Worm (Caenorhabditis elegans) whole organism, midembryonic: Measurements from ENCODE around the gene C01G12.5.

ENCODE experiments used
- T22C8.4 ChIP-seq: fragments of 200-800 bp; sonication (Bioruptor generic); IDR thresholded peaks from 2 replicates; pipeline ENCODE4 v1.3.6; 2022; ENCODE audit warnings: missing genetic modification characterization, missing compliant biosample characterization
- cog-1 ChIP-seq: sonication (generic microtip); optimal IDR thresholded peaks from 2 replicates; lab custom pipeline; 2016; ENCODE audit warnings: missing genetic modification characterization, missing compliant biosample characterization
- flt-1 ChIP-seq: fragments of 200-800 bp; sonication (Bioruptor generic); IDR thresholded peaks from 2 replicates; pipeline ENCODE4 v1.3.6; 2022; ENCODE audit warnings: missing genetic modification characterization, missing compliant biosample characterization
- klf-2 ChIP-seq: fragments of 200-800 bp; sonication (Bioruptor generic); conservative IDR thresholded peaks from 2 replicates; pipeline ENCODE4 v1.3.6; 2022; ENCODE audit warnings: missing genetic modification reagents, missing genetic modification characterization, missing compliant biosample characterization
- med-1 ChIP-seq: sonication (generic microtip); optimal IDR thresholded peaks from 2 replicates; lab custom pipeline; 2017; ENCODE audit warnings: missing genetic modification characterization, mild to moderate bottlenecking, missing compliant biosample characterization, antibody characterized with exemption, missing genetic modification reagents; ENCODE audit not compliant: insufficient read depth
- ref-1 ChIP-seq: fragments of 200-800 bp; sonication (Bioruptor generic); conservative IDR thresholded peaks from 2 replicates; pipeline ENCODE4 v1.3.6; 2022; ENCODE audit warnings: missing genetic modification reagents, missing genetic modification characterization, missing compliant biosample characterization
- tab-1 ChIP-seq: fragments of 200-800 bp; sonication (Bioruptor generic); IDR thresholded peaks from 2 replicates; pipeline ENCODE4 v1.3.6; 2022; ENCODE audit warnings: missing genetic modification characterization, missing compliant biosample characterization
- ztf-23 ChIP-seq: fragments of 200-800 bp; sonication (Bioruptor generic); IDR thresholded peaks from 2 replicates; pipeline ENCODE4 v1.3.6; 2022; ENCODE audit warnings: missing genetic modification reagents, missing genetic modification characterization, missing compliant biosample characterization
- ztf-29 ChIP-seq: fragments of 200-800 bp; sonication (Bioruptor generic); IDR thresholded peaks from 2 replicates; pipeline ENCODE4 v1.3.6; 2022; ENCODE audit warnings: missing genetic modification reagents, missing genetic modification characterization, missing compliant biosample characterization

C01G12.5 gene

ce11 chrII:14573315-14573714 is 14.0 kb downstream of the C01G12.5 start, which contains the start of gene madf-5:
Gene madf-5 (plus strand): TSS chrII:14573615.
- TF ChIP-seq T22C8.4 (GFP tag; lab: Robert Waterston, UW) (no peak), ztf-23 (GFP tag; lab: Robert Waterston, UW) (no peak), ztf-29 (no peak), ref-1 (no peak), klf-2 (no peak), cog-1 (tag; lab: Kevin White, UChicago) (no peak), tab-1 (no peak), flt-1 (GFP tag; lab: Robert Waterston, UW) (no peak), med-1 (GFP tag; lab: Kevin White, UChicago) (no peak)

DNA sequence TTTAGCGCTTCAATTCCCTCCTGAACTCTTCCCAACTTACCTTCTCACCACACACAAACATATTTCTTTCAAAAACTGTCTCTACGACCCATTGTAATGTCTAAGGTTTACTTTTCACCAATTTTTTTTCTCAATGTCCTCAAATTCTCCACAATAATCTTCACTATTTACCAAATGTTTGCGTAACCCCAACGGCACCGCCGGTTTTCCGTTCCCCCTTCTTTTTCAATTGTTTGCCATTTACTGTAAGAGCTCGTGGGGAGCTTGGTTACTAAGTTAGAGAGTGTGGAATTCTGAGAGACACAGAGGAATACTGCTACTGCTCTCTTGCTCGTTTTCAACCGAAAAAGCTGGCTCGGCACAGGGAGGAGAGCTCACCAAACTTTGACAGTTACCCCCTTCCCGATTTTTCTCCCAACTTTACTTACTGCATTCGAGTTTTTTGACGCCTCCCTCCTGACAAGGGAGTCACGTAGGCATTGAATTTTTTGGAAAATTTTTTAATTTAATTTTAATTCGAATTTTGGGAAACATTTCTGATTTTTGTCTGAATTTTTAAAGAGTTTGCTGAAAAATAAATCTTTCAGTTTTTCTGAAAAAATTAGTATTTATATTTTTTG is 16.7 kb downstream of the C01G12.5 start:
- TF ChIP-seq ztf-23 (GFP tag; lab: Robert Waterston, UW) (no peak), ref-1 (no peak), T22C8.4 (GFP tag; lab: Robert Waterston, UW) (no peak), cog-1 (tag; lab: Kevin White, UChicago) (no peak), ztf-29 (no peak)

DNA sequence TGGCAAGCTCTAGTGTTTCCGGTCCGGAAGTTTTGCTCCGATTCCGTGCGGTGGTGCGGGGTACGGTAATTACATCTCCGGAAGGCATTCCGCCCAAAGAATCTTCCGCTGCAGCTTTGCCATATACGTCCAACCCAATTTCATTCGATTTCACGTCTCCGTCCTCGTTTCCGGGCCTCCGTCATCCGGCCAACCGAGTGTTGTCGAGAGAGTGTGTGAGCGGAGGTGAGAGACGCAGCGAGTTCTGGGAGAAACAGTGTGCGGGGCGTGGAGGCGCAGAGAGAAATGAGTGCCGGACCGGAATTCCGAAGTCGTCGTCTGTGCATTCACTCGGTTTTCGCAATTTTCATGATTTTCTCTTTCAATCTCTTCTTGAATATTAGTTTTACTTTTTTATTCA is 18.0 kb downstream of the C01G12.5 start:
- no peak for TF ChIP-seq T22C8.4 (GFP tag; lab: Robert Waterston, UW)
- TF ChIP-seq ztf-29: no peak
- no peak for TF ChIP-seq klf-2
- no peak for TF ChIP-seq flt-1 (GFP tag; lab: Robert Waterston, UW)
- TF ChIP-seq ref-1: no peak

- TF ChIP-seq ztf-23 (GFP tag; lab: Robert Waterston, UW) (0 out of 2 replicates have a peak, but pooled peaks have one; percentile 41), flt-1 (GFP tag; lab: Robert Waterston, UW) (no peak)
Observed at ce11 chrII:14567811-14568210, 19.5 kb downstream of the C01G12.5 start.

ce11 chrII:14561549-14562115 is 25.7 kb downstream of the C01G12.5 start, which contains the start of gene mog-4:
Gene mog-4 (minus strand): TSS chrII:14561599.
- peak; percentile 92 for TF ChIP-seq ztf-23 (GFP tag; lab: Robert Waterston, UW)
- TF ChIP-seq klf-2: peak; percentile 79
- TF ChIP-seq ztf-29: peak; percentile 74
- peak; percentile 61 for TF ChIP-seq cog-1 (tag; lab: Kevin White, UChicago)
- peak; percentile 91 for TF ChIP-seq flt-1 (GFP tag; lab: Robert Waterston, UW)

ce11 chrII:14555019-14555418 is 32.3 kb downstream of the C01G12.5 start:
- no peak for TF ChIP-seq ztf-23 (GFP tag; lab: Robert Waterston, UW)
- TF ChIP-seq ref-1: no peak
- no peak for TF ChIP-seq flt-1 (GFP tag; lab: Robert Waterston, UW)
- TF ChIP-seq cog-1 (tag; lab: Kevin White, UChicago): no peak
- no peak for TF ChIP-seq tab-1

DNA sequence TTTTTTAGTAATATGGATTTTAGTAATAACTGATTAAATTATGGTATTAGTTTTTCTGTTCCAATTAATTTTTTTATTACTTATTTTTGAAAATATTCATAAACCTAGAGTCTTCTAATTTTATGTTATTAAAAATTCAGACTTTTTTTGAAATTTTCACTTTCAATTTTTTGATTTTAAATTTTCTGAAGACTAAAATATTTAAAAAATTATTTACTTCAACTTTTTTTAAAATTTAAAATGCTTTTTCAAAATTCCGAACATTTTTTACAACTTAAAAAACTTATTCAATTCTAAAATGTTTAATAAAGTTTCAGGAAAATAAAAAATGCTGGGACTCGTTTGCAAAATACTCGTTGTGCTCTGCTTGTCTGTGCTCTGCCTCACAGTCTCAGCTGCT is 36.7 kb downstream of the C01G12.5 start, which contains the start of gene nlp-41:
Gene nlp-41, plus strand, starts transcription at position 301 of the 400 bp plus-strand sequence.
- TF ChIP-seq cog-1 (tag; lab: Kevin White, UChicago): no peak
- no peak for TF ChIP-seq ztf-23 (GFP tag; lab: Robert Waterston, UW)
- no peak for TF ChIP-seq T22C8.4 (GFP tag; lab: Robert Waterston, UW)
- no peak for TF ChIP-seq ztf-29
- no peak for TF ChIP-seq ref-1
- TF ChIP-seq med-1 (GFP tag; lab: Kevin White, UChicago): no peak
- TF ChIP-seq tab-1: no peak

ce11 chrII:14548691-14549090 is 38.6 kb downstream of the C01G12.5 start, which contains the start of gene gcy-29:
Gene gcy-29 (minus strand): TSS chrII:14548791.
- no peak for TF ChIP-seq med-1 (GFP tag; lab: Kevin White, UChicago)
- TF ChIP-seq ztf-29: no peak
- TF ChIP-seq flt-1 (GFP tag; lab: Robert Waterston, UW): no peak
- TF ChIP-seq tab-1: no peak
- no peak for TF ChIP-seq cog-1 (tag; lab: Kevin White, UChicago)
- no peak for TF ChIP-seq klf-2
- no peak for TF ChIP-seq ztf-23 (GFP tag; lab: Robert Waterston, UW)
- no peak for TF ChIP-seq T22C8.4 (GFP tag; lab: Robert Waterston, UW)
- no peak for TF ChIP-seq ref-1

DNA sequence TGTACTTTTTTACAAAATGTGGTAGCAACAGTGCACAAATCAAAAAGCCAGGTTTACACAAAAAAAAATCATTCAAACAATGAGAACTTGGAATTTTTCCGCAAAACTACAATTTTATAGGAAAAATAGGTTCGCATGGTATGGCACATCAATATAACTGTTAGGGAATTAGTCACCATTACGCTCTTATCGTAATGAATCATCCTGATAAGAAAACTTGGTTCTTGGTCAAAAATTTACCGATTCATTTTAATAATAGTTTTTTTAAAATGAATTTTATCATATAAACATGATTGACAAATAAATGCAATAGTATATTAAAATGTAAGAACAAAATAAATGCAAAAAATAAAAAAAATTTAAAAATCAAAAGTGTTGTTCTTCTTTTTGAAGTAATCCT is 46.8 kb downstream of the C01G12.5 start:
- TF ChIP-seq ztf-23 (GFP tag; lab: Robert Waterston, UW): no peak
- no peak for TF ChIP-seq tab-1
- TF ChIP-seq ref-1: no peak
- TF ChIP-seq klf-2: no peak
- TF ChIP-seq ztf-29: no peak
- no peak for TF ChIP-seq T22C8.4 (GFP tag; lab: Robert Waterston, UW)
- TF ChIP-seq med-1 (GFP tag; lab: Kevin White, UChicago): no peak
- no peak for TF ChIP-seq flt-1 (GFP tag; lab: Robert Waterston, UW)
- no peak for TF ChIP-seq cog-1 (tag; lab: Kevin White, UChicago)

- TF ChIP-seq klf-2 (no peak), ztf-23 (GFP tag; lab: Robert Waterston, UW) (no peak), ztf-29 (no peak), tab-1 (no peak), med-1 (GFP tag; lab: Kevin White, UChicago) (no peak), cog-1 (tag; lab: Kevin White, UChicago) (no peak), ref-1 (no peak), flt-1 (GFP tag; lab: Robert Waterston, UW) (no peak), T22C8.4 (GFP tag; lab: Robert Waterston, UW) (no peak)
Observed at ce11 chrII:14537728-14538127, 49.6 kb downstream of the C01G12.5 start, which contains the start of the genes clec-147 and C04H5.7. Gene clec-147 (minus strand): TSS chrII:14537828. Gene C04H5.7 (plus strand): TSS chrII:14537946.
